Fruit fly (Drosophila melanogaster) whole organism, wandering third instar larva: ENCODE results near the gene CG4009.

ENCODE experiments used
- Abd-B ChIP-seq: fragments of >200 bp; optimal IDR thresholded peaks from 2 replicates; lab custom pipeline; 2017; ENCODE audit warnings: missing biosample characterization, missing genetic modification characterization
- CG32264 ChIP-seq: fragments of 200-800 bp; sonication (Bioruptor generic); optimal IDR thresholded peaks from 2 replicates; lab custom pipeline; 2016; ENCODE audit warnings: missing biosample characterization, missing genetic modification characterization
- CG9705 ChIP-seq: fragments of 200-800 bp; sonication (Bioruptor generic); optimal IDR thresholded peaks from 2 replicates; lab custom pipeline; 2018; ENCODE audit warnings: missing biosample characterization, mild to moderate bottlenecking, missing genetic modification characterization
- CrebA ChIP-seq: fragments of 200-800 bp; sonication (Bioruptor generic); optimal IDR thresholded peaks from 2 replicates; lab custom pipeline; 2016; ENCODE audit warnings: missing biosample characterization, mild to moderate bottlenecking, missing genetic modification characterization, borderline replicate concordance
- Dfd ChIP-seq: fragments of >200 bp; optimal IDR thresholded peaks from 2 replicates; lab custom pipeline; 2017; ENCODE audit warnings: missing biosample characterization, missing genetic modification characterization
- Dif ChIP-seq: fragments of 200-275, 200-300 bp; sonication (Bioruptor generic); optimal IDR thresholded peaks from 2 replicates; lab custom pipeline; 2018; ENCODE audit warnings: missing biosample characterization, missing genetic modification characterization; ENCODE audit not compliant: partially characterized antibody
- GATAd ChIP-seq: sonication (Bioruptor generic); optimal IDR thresholded peaks from 2 replicates; lab custom pipeline; 2016; ENCODE audit warnings: missing biosample characterization, missing genetic modification characterization
- HLH106 ChIP-seq: fragments of 200-800 bp; optimal IDR thresholded peaks from 3 replicates; lab custom pipeline; 2019; ENCODE audit warnings: missing biosample characterization, mild to moderate bottlenecking, missing genetic modification characterization, moderate library complexity
- Hnf4 ChIP-seq: fragments of 200-800 bp; sonication (Bioruptor generic); optimal IDR thresholded peaks from 2 replicates; lab custom pipeline; 2016; ENCODE audit warnings: missing biosample characterization, mild to moderate bottlenecking, missing genetic modification characterization
- Hr78 ChIP-seq: fragments of >200 bp; optimal IDR thresholded peaks from 2 replicates; lab custom pipeline; 2017; ENCODE audit warnings: missing biosample characterization, missing genetic modification characterization
- Hr83 ChIP-seq: fragments of 200-300 bp; sonication (Bioruptor generic); optimal IDR thresholded peaks from 2 replicates; lab custom pipeline; 2016; ENCODE audit warnings: missing biosample characterization, mild to moderate bottlenecking, missing genetic modification characterization, moderate library complexity; ENCODE audit not compliant: poor library complexity, severe bottlenecking
- Jra ChIP-seq: sonication (Bioruptor generic); optimal IDR thresholded peaks from 2 replicates; lab custom pipeline; 2016; ENCODE audit warnings: missing biosample characterization, missing genetic modification characterization
- Mio ChIP-seq: sonication (Bioruptor generic); optimal IDR thresholded peaks from 2 replicates; lab custom pipeline; 2016; ENCODE audit warnings: missing biosample characterization, missing genetic modification characterization
- Myc ChIP-seq: fragments of >200 bp; optimal IDR thresholded peaks from 2 replicates; lab custom pipeline; 2017
- N ChIP-seq: fragments of >200 bp; optimal IDR thresholded peaks from 2 replicates; lab custom pipeline; 2018; ENCODE audit warnings: missing biosample characterization, missing external identifiers, missing genetic modification characterization
- OdsH ChIP-seq: fragments of 200-800 bp; sonication (Bioruptor generic); optimal IDR thresholded peaks from 2 replicates; lab custom pipeline; 2016; ENCODE audit warnings: missing biosample characterization, mild to moderate bottlenecking, missing genetic modification characterization
- Rel ChIP-seq, 2 experiments: fragments of 200-800 bp; sonication (Bioruptor generic) in 1 of 2; optimal IDR thresholded peaks; 2 replicates in 1 of 2; 3 replicates in 1 of 2; lab custom pipeline; 2016 to 2019; ENCODE audit warnings: mild to moderate bottlenecking in 2 of 2, missing biosample characterization in 2 of 2, missing genetic modification characterization in 2 of 2, moderate library complexity in 1 of 2
- Sp1 ChIP-seq: fragments of 200-800 bp; sonication (Bioruptor generic); optimal IDR thresholded peaks from 3 replicates; lab custom pipeline; 2019; ENCODE audit warnings: missing biosample characterization, mild to moderate bottlenecking, missing genetic modification characterization, moderate library complexity
- Vsx2 ChIP-seq: fragments of 200-300, 225-300 bp; sonication (Bioruptor generic); optimal IDR thresholded peaks from 2 replicates; lab custom pipeline; 2018; ENCODE audit warnings: missing biosample characterization, missing genetic modification characterization; ENCODE audit not compliant: partially characterized antibody
- br ChIP-seq: fragments of 200-800 bp; sonication (Bioruptor generic); optimal IDR thresholded peaks from 2 replicates; lab custom pipeline; 2016; ENCODE audit warnings: missing biosample characterization, missing genetic modification characterization
- brk ChIP-seq: fragments of 200-800 bp; sonication (Bioruptor generic); optimal IDR thresholded peaks from 2 replicates; lab custom pipeline; 2016; ENCODE audit warnings: missing biosample characterization, mild to moderate bottlenecking, missing genetic modification characterization
- dl ChIP-seq, 2 experiments: fragments of 175-275, 200-275 bp in 1 of 2; fragments of 200-275 bp in 1 of 2; sonication (Bioruptor generic); optimal IDR thresholded peaks; lab custom pipeline; 2018; ENCODE audit warnings: mild to moderate bottlenecking in 2 of 2, missing biosample characterization in 2 of 2, missing genetic modification characterization in 2 of 2, moderate library complexity in 2 of 2; ENCODE audit not compliant: partially characterized antibody in 2 of 2, insufficient read depth in 1 of 2
- dmrt93B ChIP-seq: fragments of 200-800 bp; sonication (Bioruptor generic); optimal IDR thresholded peaks from 2 replicates; lab custom pipeline; 2018; ENCODE audit warnings: missing biosample characterization, mild to moderate bottlenecking, missing genetic modification characterization
- dsf ChIP-seq: sonication (Bioruptor generic); optimal IDR thresholded peaks from 2 replicates; lab custom pipeline; 2016; ENCODE audit warnings: missing biosample characterization, missing genetic modification characterization, borderline replicate concordance
- ey ChIP-seq: fragments of 200-800 bp; sonication (Bioruptor generic); optimal IDR thresholded peaks from 2 replicates; lab custom pipeline; 2016; ENCODE audit warnings: missing biosample characterization, missing genetic modification characterization
- foxo ChIP-seq, 2 experiments: fragments of 200-800 bp; sonication (Bioruptor generic); optimal IDR thresholded peaks; 2 replicates in 1 of 2; 3 replicates in 1 of 2; lab custom pipeline; 2016 to 2017; ENCODE audit warnings: missing biosample characterization in 2 of 2, missing genetic modification characterization in 2 of 2
- fru ChIP-seq: fragments of 200-800 bp; sonication (Bioruptor generic); optimal IDR thresholded peaks from 3 replicates; lab custom pipeline; 2016; ENCODE audit warnings: missing biosample characterization, mild to moderate bottlenecking, missing genetic modification characterization
- h ChIP-seq: fragments of 200-800 bp; sonication (Bioruptor generic); optimal IDR thresholded peaks from 3 replicates; lab custom pipeline; 2016; ENCODE audit warnings: missing biosample characterization, mild to moderate bottlenecking, missing genetic modification characterization
- jim ChIP-seq: fragments of 175-275, 200-325 bp; sonication (Bioruptor generic); optimal IDR thresholded peaks from 2 replicates; lab custom pipeline; 2016; ENCODE audit warnings: missing biosample characterization, mild to moderate bottlenecking, missing genetic modification characterization
- lola ChIP-seq: fragments of >200 bp; optimal IDR thresholded peaks from 2 replicates; lab custom pipeline; 2017; ENCODE audit warnings: missing biosample characterization, missing genetic modification characterization
- pan ChIP-seq: fragments of >200 bp; optimal IDR thresholded peaks from 2 replicates; lab custom pipeline; 2017
- psq ChIP-seq: fragments of 200-800 bp; sonication (Bioruptor generic); optimal IDR thresholded peaks from 3 replicates; lab custom pipeline; 2017; ENCODE audit warnings: missing biosample characterization, mild to moderate bottlenecking, missing genetic modification characterization, moderate library complexity
- rgr ChIP-seq: fragments of 200-800 bp; sonication (Bioruptor generic); optimal IDR thresholded peaks from 3 replicates; lab custom pipeline; 2016; ENCODE audit warnings: missing biosample characterization, mild to moderate bottlenecking, missing genetic modification characterization
- sage ChIP-seq: fragments of 200-800 bp; sonication (Bioruptor generic); optimal IDR thresholded peaks from 2 replicates; lab custom pipeline; 2016; ENCODE audit warnings: missing biosample characterization, mild to moderate bottlenecking, missing genetic modification characterization
- sv ChIP-seq: fragments of 200-800 bp; sonication (Bioruptor generic); optimal IDR thresholded peaks from 3 replicates; lab custom pipeline; 2016; ENCODE audit warnings: missing biosample characterization, missing genetic modification characterization
- tai ChIP-seq: sonication (Bioruptor generic); optimal IDR thresholded peaks from 2 replicates; lab custom pipeline; 2016; ENCODE audit warnings: missing biosample characterization, missing genetic modification characterization
- usp ChIP-seq: fragments of >200 bp; optimal IDR thresholded peaks from 2 replicates; lab custom pipeline; 2017; ENCODE audit warnings: missing biosample characterization, missing genetic modification characterization
- woc ChIP-seq: sonication (Bioruptor generic); optimal IDR thresholded peaks from 2 replicates; lab custom pipeline; 2016; ENCODE audit warnings: missing biosample characterization, mild to moderate bottlenecking, missing genetic modification characterization

CG4009 gene

dm6 chr3R:17065018-17065784, 29.4 kb upstream of the CG4009 start:
- TF ChIP-seq CG9705 (GFP tag; lab: Kevin White, UChicago) (peak; percentile 77), Mio (GFP tag; lab: Kevin White, UChicago) (peak; percentile 61), N (no peak), brk (GFP tag; lab: Kevin White, UChicago) (peak; percentile 96), Vsx2 (GFP tag; lab: Kevin White, UChicago) (peak; percentile 62), Sp1 (peak; percentile 95), Hr78 (no peak), dmrt93B (GFP tag; lab: Kevin White, UChicago) (peak; percentile 84), br (GFP tag; lab: Kevin White, UChicago) (peak; percentile 98), Dfd (GFP tag; lab: Kevin White, UChicago) (no peak), dsf (GFP tag; lab: Kevin White, UChicago) (peak; percentile 73), Dif (GFP tag; lab: Kevin White, UChicago) (peak; percentile 90), foxo (GFP tag; optimal IDR thresholded peaks at IDR 0.05; lab: Kevin White, UChicago) (peak; percentile 89 to 97), sage (GFP tag; lab: Kevin White, UChicago) (peak; percentile 94), pan (lab: Kevin White, UChicago) (no peak), rgr (GFP tag; lab: Kevin White, UChicago) (peak; percentile 95), fru (GFP tag; lab: Kevin White, UChicago) (peak; percentile 98), Myc (lab: Kevin White, UChicago) (no peak), CG32264 (GFP tag; lab: Kevin White, UChicago) (peak; percentile 86), h (GFP tag; lab: Kevin White, UChicago) (peak; percentile 98), woc (GFP tag; lab: Kevin White, UChicago) (peak; percentile 97), ey (GFP tag; lab: Kevin White, UChicago) (peak; percentile 98), Abd-B (no peak), OdsH (peak; percentile 97), Hr83 (GFP tag; lab: Kevin White, UChicago) (peak; percentile 80), GATAd (GFP tag; lab: Kevin White, UChicago) (peak; percentile 46), HLH106 (tag; lab: Kevin White, UChicago) (peak; percentile 94), usp (GFP tag; lab: Kevin White, UChicago) (no peak), lola (GFP tag; lab: Kevin White, UChicago) (no peak), Jra (GFP tag; lab: Kevin White, UChicago) (peak; percentile 76), psq (GFP tag; lab: Kevin White, UChicago) (peak; percentile 95), Hnf4 (GFP tag; lab: Kevin White, UChicago) (peak; percentile 91), sv (GFP tag; lab: Kevin White, UChicago) (peak; percentile 90), jim (GFP tag; lab: Kevin White, UChicago) (peak; percentile 14), dl (GFP tag; optimal IDR thresholded peaks at IDR 0.05; lab: Kevin White, UChicago; ENCODE audit: insufficient read depth in 1 of 2, partially characterized antibody in 2 of 2) (peak; percentile 74 to 90), Rel (GFP tag; optimal IDR thresholded peaks at IDR 0.05; lab: Kevin White, UChicago) (peak; percentile 92), Rel (tag; optimal IDR thresholded peaks at IDR 0.05; lab: Kevin White, UChicago) (peak; percentile 71), tai (GFP tag; lab: Kevin White, UChicago) (peak; percentile 82), CrebA (no peak)

dm6 chr3R:17063763-17064162, 27.9 kb upstream of the CG4009 start:
- no peak for TF ChIP-seq psq (GFP tag; lab: Kevin White, UChicago)
- no peak for TF ChIP-seq Dfd (GFP tag; lab: Kevin White, UChicago)
- TF ChIP-seq foxo (GFP tag; optimal IDR thresholded peaks at IDR 0.05; lab: Kevin White, UChicago) = no peak
- no peak for TF ChIP-seq Mio (GFP tag; lab: Kevin White, UChicago)
- no peak for TF ChIP-seq Myc (lab: Kevin White, UChicago)
- TF ChIP-seq usp (GFP tag; lab: Kevin White, UChicago) = no peak
- no peak for TF ChIP-seq rgr (GFP tag; lab: Kevin White, UChicago)
- TF ChIP-seq Hr78 = no peak
- TF ChIP-seq brk (GFP tag; lab: Kevin White, UChicago) = no peak
